Fruit fly (Drosophila melanogaster): ENCODE data around the gene CD98hc.

DNA sequence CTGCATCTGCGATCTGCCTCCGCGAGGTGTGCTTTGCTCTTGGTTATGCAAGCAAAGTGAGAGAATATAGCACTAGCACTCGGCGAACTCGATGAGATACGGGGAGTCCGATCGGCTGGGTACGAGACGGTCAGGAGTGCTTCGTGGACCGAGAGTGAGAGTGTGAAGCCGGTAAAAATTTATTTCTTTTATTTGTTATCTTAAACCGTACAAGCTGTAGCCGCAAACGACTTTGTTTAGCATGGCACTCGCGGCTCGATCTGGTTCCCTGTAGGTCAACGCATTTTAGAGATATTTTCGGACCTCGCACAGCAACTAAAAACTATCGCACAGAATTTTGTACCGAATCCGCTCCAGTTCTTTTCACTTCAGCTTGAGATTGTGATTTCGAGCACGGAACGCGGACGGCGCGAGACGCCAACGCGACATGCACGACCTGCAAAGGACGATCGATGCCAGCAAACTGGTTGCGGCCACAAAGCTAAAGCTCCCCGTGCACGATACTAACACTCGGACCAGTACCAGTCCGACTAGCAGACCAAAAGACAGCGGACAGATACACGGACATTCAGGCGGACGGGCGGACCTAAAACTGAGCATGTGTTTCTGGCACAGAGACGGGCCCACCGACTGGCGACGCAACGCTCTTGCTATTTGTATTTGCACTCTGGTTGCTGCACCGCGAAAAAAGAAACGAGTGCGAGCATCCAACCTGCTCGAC, 11.5 kb downstream of the CD98hc start:
- no peak for TF ChIP-seq insv (optimal IDR thresholded peaks at IDR 0.05)
- no peak for TF ChIP-seq h (optimal IDR thresholded peaks at IDR 0.05)
- no peak for TF ChIP-seq Myc (optimal IDR thresholded peaks at IDR 0.05)
- TF ChIP-seq ttk (optimal IDR thresholded peaks at IDR 0.05): no peak
